Worm (Caenorhabditis elegans): ENCODE results near the gene F08B12.4.

ce11 chrX:11446535-11446934 is 39.0 kb upstream of the F08B12.4 start, which contains the start of gene igeg-2:
- TF ChIP-seq mdl-1 (tag; optimal IDR thresholded peaks at IDR 0.05): no peak
- no peak for TF ChIP-seq nhr-6 (tag; optimal IDR thresholded peaks at IDR 0.05)
- no peak for TF ChIP-seq nhr-12 (tag; optimal IDR thresholded peaks at IDR 0.05)
- TF ChIP-seq elt-3 (tag; optimal IDR thresholded peaks at IDR 0.05): no peak
- no peak for TF ChIP-seq nhr-10 (tag; optimal IDR thresholded peaks at IDR 0.05)
- no peak for TF ChIP-seq ZK546.5 (tag; optimal IDR thresholded peaks at IDR 0.05)
- no peak for TF ChIP-seq egl-27 (tag; optimal IDR thresholded peaks at IDR 0.05)
- TF ChIP-seq lsy-2 (tag; optimal IDR thresholded peaks at IDR 0.05): no peak
- no peak for TF ChIP-seq Y55F3AM.14 (GFP tag; optimal IDR thresholded peaks at IDR 0.05)
- no peak for TF ChIP-seq nhr-77 (tag; optimal IDR thresholded peaks at IDR 0.05)
- TF ChIP-seq nhr-237 (tag; optimal IDR thresholded peaks at IDR 0.05): no peak
- no peak for TF ChIP-seq unc-62 (GFP tag; optimal IDR thresholded peaks at IDR 0.05)

Measured in whole organism, L2 larva.